Fruit fly (Drosophila melanogaster): ENCODE results near the gene Sfp24F.

The Sfp24F gene

DNA sequence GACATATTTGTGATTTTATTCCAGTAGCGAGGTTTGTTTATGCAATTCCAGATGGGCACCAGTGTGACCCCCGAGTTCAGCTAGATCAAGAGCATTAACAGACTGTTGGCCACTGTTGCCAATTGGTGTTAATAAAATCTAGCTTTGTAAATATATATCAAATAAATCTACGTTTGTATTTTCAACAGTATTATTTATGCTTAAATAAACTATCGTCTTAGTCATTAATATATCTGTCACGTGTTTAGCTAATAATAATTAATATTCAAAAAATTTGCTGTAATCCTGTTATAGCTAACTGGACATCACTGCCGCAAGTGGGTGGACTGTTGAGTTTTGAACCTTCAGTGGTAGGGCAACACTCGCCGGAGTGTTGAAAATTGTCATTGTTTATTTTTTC, 17.7 kb upstream of the Sfp24F start, which contains the start of the genes mRpL27 and CG15435 (continued):
- TF ChIP-seq HmgD (GFP tag; optimal IDR thresholded peaks at IDR 0.05) (no peak), CG8281 (tag; optimal IDR thresholded peaks at IDR 0.05) (no peak), danr (GFP tag; IDR thresholded peaks at IDR 0.05) (no peak), CG3995 (GFP tag; optimal IDR thresholded peaks at IDR 0.05) (peak; percentile 4), CG32767 (GFP tag; IDR thresholded peaks at IDR 0.05) (no peak), CG13624 (GFP tag; optimal IDR thresholded peaks at IDR 0.05) (no peak), Mad (GFP tag; optimal IDR thresholded peaks at IDR 0.05) (no peak), CG11398 (GFP tag; optimal IDR thresholded peaks at IDR 0.05) (no peak), CG12236 (GFP tag; optimal IDR thresholded peaks at IDR 0.05) (no peak), NK7.1 (GFP tag; optimal IDR thresholded peaks at IDR 0.05) (no peak), Dref (GFP tag; IDR thresholded peaks at IDR 0.05) (no peak), tup (GFP tag; optimal IDR thresholded peaks at IDR 0.05) (no peak), pan (optimal IDR thresholded peaks at IDR 0.05) (no peak), pan (GFP tag; optimal IDR thresholded peaks at IDR 0.05 in 1 of 2, IDR thresholded peaks at IDR 0.05 in 1 of 2) (peak in 1 of 2 experiments; percentile 20), eyg (GFP tag; optimal IDR thresholded peaks at IDR 0.05) (no peak), lab (GFP tag; optimal IDR thresholded peaks at IDR 0.05) (peak; percentile 35), Scr (GFP tag; IDR thresholded peaks at IDR 0.05; ENCODE audit: partially characterized antibody) (peak; percentile 41; the same call in 1 of the 2 replicates), CG9876 (GFP tag; optimal IDR thresholded peaks at IDR 0.05) (no peak), CG14014 (GFP tag; IDR thresholded peaks at IDR 0.05) (no peak), CG3838 (GFP tag; optimal IDR thresholded peaks at IDR 0.05) (no peak), CG2129 (GFP tag; IDR thresholded peaks at IDR 0.05; ENCODE audit: partially characterized antibody) (no peak), Fer1 (GFP tag; optimal IDR thresholded peaks at IDR 0.05) (peak; percentile 53), Abd-B (GFP tag; optimal IDR thresholded peaks at IDR 0.05) (peak; percentile 10), E2f2 (GFP tag; IDR thresholded peaks at IDR 0.05) (no peak), CG8388 (GFP tag; optimal IDR thresholded peaks at IDR 0.05) (no peak), croc (GFP tag; conservative IDR thresholded peaks at IDR 0.05) (no peak), ato (GFP tag; IDR thresholded peaks at IDR 0.05; ENCODE audit: partially characterized antibody) (no peak), CG9797 (GFP tag; optimal IDR thresholded peaks at IDR 0.05) (peak; percentile 8), caup (GFP tag; optimal IDR thresholded peaks at IDR 0.05; ENCODE audit: severe bottlenecking) (no peak), ham (GFP tag; IDR thresholded peaks at IDR 0.05) (no peak), sug (tag; optimal IDR thresholded peaks at IDR 0.05) (peak; percentile 60), Hr39 (optimal IDR thresholded peaks at IDR 0.05) (no peak), Lim3 (GFP tag; IDR thresholded peaks at IDR 0.05) (no peak), Xrp1 (GFP tag; IDR thresholded peaks at IDR 0.05) (peak; percentile 44; the same call in 1 of the 2 replicates), cwo (GFP tag; optimal IDR thresholded peaks at IDR 0.05) (no peak), ERR (GFP tag; optimal IDR thresholded peaks at IDR 0.05) (no peak), CG9932 (GFP tag; IDR thresholded peaks at IDR 0.05) (peak; percentile 48), ase (GFP tag; IDR thresholded peaks at IDR 0.05) (no peak), ash1 (GFP tag; optimal IDR thresholded peaks at IDR 0.05) (no peak), Dek (tag; optimal IDR thresholded peaks at IDR 0.05) (peak; percentile 45), Stat92E (GFP tag; optimal IDR thresholded peaks at IDR 0.05) (peak in 1 of 3 experiments; percentile 60), abd-A (tag; optimal IDR thresholded peaks at IDR 0.05) (no peak), gcm (GFP tag; optimal IDR thresholded peaks at IDR 0.05) (no peak), E2f1 (GFP tag; IDR thresholded peaks at IDR 0.05) (no peak), Nf-YC (tag; optimal IDR thresholded peaks at IDR 0.05) (peak; percentile 45), twi (tag; optimal IDR thresholded peaks at IDR 0.05) (peak; percentile 65), GATAe (GFP tag; conservative IDR thresholded peaks at IDR 0.05) (no peak), dimm (GFP tag; IDR thresholded peaks at IDR 0.05) (no peak), eve (GFP tag; optimal IDR thresholded peaks at IDR 0.05) (no peak), bowl (GFP tag; IDR thresholded peaks at IDR 0.05) (no peak), CG14667 (GFP tag; IDR thresholded peaks at IDR 0.05) (no peak), MESR4 (GFP tag; optimal IDR thresholded peaks at IDR 0.05) (no peak)

Data from whole organism, embryonic.